Fruit fly (Drosophila melanogaster): ENCODE data around the gene Rbsn-5.
A peak's percentile ranks its signal among the peaks of the same experiment; 100 is the strongest.

Gene Rbsn-5

DNA sequence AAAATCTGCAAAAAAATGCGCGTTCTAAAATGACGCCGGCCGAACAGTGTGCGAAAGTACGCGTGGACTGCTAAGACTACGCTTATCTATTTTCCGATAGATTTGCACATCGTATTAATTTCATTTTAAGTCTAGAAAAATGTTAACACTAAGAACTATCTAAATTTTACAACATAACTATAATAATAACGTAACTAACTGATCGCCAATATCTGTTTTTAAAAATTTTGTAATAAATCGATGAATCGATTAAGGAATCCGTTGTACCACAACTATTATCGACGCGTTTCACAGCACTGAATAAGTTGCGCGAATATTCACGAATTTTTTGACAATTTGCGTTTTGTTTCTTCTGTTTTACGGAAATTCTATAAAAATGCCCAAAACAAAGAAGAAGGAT, 51.4 kb downstream of the Rbsn-5 start, which contains the start of gene Ssb-c31a:
Ssb-c31a (plus strand) TSS at position 278 of the 400 bp plus-strand sequence.
- TF ChIP-seq psq (GFP tag; optimal IDR thresholded peaks at IDR 0.05) (no peak), ssp (GFP tag; IDR thresholded peaks at IDR 0.05) (no peak), bsh (GFP tag; optimal IDR thresholded peaks at IDR 0.05) (peak in 1 of 2 experiments; percentile 45), Tbp (GFP tag; optimal IDR thresholded peaks at IDR 0.05) (no peak), CG1233 (GFP tag; optimal IDR thresholded peaks at IDR 0.05) (peak; percentile 31), Hr3 (GFP tag; optimal IDR thresholded peaks at IDR 0.05) (peak; percentile 18), NfI (GFP tag; optimal IDR thresholded peaks at IDR 0.05) (peak; percentile 72), CG3065 (GFP tag; optimal IDR thresholded peaks at IDR 0.05) (no peak), Awh (GFP tag; IDR thresholded peaks at IDR 0.05) (no peak), CG1792 (GFP tag; optimal IDR thresholded peaks at IDR 0.05) (peak; percentile 55), CG10366 (GFP tag; IDR thresholded peaks at IDR 0.05) (peak; percentile 30; the same call in 1 of the 2 replicates), CG15696 (tag; optimal IDR thresholded peaks at IDR 0.05) (peak; percentile 27), Side (GFP tag; optimal IDR thresholded peaks at IDR 0.05) (peak; percentile 48), chn (GFP tag; optimal IDR thresholded peaks at IDR 0.05) (peak; percentile 52), dpn (GFP tag; optimal IDR thresholded peaks at IDR 0.05) (peak; percentile 48 to 57), Meics (GFP tag; optimal IDR thresholded peaks at IDR 0.05) (peak; percentile 30), shn (GFP tag; optimal IDR thresholded peaks at IDR 0.05) (no peak), CG18619 (GFP tag; optimal IDR thresholded peaks at IDR 0.05) (peak; percentile 6), CG34224 (GFP tag; IDR thresholded peaks at IDR 0.05; ENCODE audit: partially characterized antibody) (peak; percentile 77), CG3407 (GFP tag; optimal IDR thresholded peaks at IDR 0.05) (peak; percentile 18), ken (GFP tag; IDR thresholded peaks at IDR 0.05) (no peak), CG17359 (tag; optimal IDR thresholded peaks at IDR 0.05) (peak; percentile 24), grau (tag; optimal IDR thresholded peaks at IDR 0.05) (peak; percentile 61), Hey (tag; optimal IDR thresholded peaks at IDR 0.05) (no peak), CG13123 (GFP tag; optimal IDR thresholded peaks at IDR 0.05) (peak; percentile 37), MESR4 (GFP tag; optimal IDR thresholded peaks at IDR 0.05) (peak; percentile 2), CG3838 (GFP tag; optimal IDR thresholded peaks at IDR 0.05) (no peak), ranshi (GFP tag; IDR thresholded peaks at IDR 0.05) (0 out of 2 replicates have a peak, but pooled peaks have one; percentile 24), hkb (optimal IDR thresholded peaks at IDR 0.05) (no peak), hkb (GFP tag; IDR thresholded peaks at IDR 0.05) (0 out of 2 replicates have a peak, but pooled peaks have one; percentile 34), twi (tag; optimal IDR thresholded peaks at IDR 0.05) (peak; percentile 46), Ets97D (GFP tag; optimal IDR thresholded peaks at IDR 0.05) (peak; percentile 66), CG16863 (GFP tag; optimal IDR thresholded peaks at IDR 0.05) (peak; percentile 19), ci (GFP tag; IDR thresholded peaks at IDR 0.05) (no peak), Doc3 (GFP tag; IDR thresholded peaks at IDR 0.05; ENCODE audit: partially characterized antibody) (peak; percentile 87), Oaz (GFP tag; IDR thresholded peaks at IDR 0.05) (no peak), CG13775 (GFP tag; optimal IDR thresholded peaks at IDR 0.05) (peak; percentile 53), lilli (GFP tag; optimal IDR thresholded peaks at IDR 0.05) (peak; percentile 84), ash1 (GFP tag; optimal IDR thresholded peaks at IDR 0.05) (no peak), CG4424 (GFP tag; optimal IDR thresholded peaks at IDR 0.05) (peak; percentile 39), CG3847 (GFP tag; IDR thresholded peaks at IDR 0.05) (peak; percentile 81), CG12391 (tag; optimal IDR thresholded peaks at IDR 0.05) (peak; percentile 57), Nf-YB (GFP tag; optimal IDR thresholded peaks at IDR 0.05) (no peak), dmrt11E (tag; optimal IDR thresholded peaks at IDR 0.05) (peak; percentile 42), corto (GFP tag; optimal IDR thresholded peaks at IDR 0.05) (no peak), Aef1 (GFP tag; IDR thresholded peaks at IDR 0.05) (0 out of 3 replicates have a peak, but pooled peaks have one; percentile 14), jigr1 (GFP tag; IDR thresholded peaks at IDR 0.05) (no peak), CG17361 (GFP tag; IDR thresholded peaks at IDR 0.05) (peak; percentile 59; the same call in 2 of the 3 replicates), Chrac-16 (GFP tag; optimal IDR thresholded peaks at IDR 0.05) (peak; percentile 62), CG7786 (GFP tag; optimal IDR thresholded peaks at IDR 0.05) (peak; percentile 53), lab (GFP tag; optimal IDR thresholded peaks at IDR 0.05) (peak; percentile 48)

Data from whole organism, embryonic.